Fruit fly (Drosophila melanogaster): Measurements from ENCODE around the gene obe.

obe gene

DNA sequence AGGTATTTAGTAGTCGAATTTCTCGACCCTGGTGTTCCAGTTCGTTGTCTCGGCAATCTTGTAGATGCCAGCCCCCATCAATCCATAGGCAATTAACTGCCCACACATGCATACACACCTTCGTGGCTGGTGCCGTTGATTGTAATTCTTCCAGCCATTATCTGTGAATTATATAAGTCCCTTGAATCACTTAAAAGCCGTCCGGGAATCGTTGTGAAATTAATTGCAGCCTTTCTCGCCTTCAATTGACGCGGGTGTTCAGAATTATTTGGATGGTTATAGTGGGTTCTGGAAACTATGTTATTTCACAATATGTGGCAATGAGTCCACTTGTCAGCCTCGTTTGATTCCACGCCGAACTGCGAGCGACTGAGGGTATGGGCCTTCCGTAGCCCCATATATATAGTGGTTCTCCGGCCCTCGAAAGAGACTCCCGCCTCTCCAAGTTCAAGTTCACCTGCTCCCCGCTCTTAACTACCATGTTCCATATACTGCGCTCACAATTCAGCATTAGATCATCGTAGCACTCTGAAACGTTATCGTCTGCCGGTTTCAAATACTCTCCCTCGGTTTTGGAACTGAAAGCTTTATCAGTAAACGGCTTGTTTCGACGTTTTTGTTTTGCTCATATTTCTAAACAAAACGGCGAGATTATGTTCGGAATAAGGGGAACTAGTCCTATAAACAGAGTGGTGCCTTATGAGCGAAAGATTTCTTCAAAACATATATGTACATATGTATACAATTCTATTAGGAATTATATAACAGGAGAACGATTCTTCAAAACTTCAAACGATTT is 51.3 kb downstream of the obe start, which contains the start of gene AOX1:
Gene AOX1, minus strand, starts transcription at position 375 of the 799 bp plus-strand sequence.
- no peak for TF ChIP-seq CG8478 (optimal IDR thresholded peaks at IDR 0.05)

DNA sequence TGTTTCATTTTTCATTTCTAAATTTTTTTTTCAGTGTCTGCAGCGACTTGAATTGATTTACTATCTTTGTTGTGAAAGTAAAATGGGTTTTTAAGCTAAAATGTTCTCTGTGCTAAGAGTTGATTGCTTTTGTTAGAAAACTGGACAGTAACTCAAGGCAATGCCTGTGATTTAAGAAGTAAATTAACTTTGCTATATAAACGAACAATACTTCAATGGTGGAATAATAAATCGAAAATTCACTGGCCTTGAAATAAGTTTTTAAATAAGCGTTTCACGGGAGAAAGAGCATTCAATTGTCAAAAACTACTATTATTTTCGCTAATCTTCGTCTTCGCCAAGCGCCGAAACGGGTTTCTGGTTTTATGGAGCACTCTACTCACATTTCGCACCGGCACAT is 55.1 kb downstream of the obe start:
- TF ChIP-seq CG8478 (optimal IDR thresholded peaks at IDR 0.05) (no peak), CTCF (optimal IDR thresholded peaks at IDR 0.05) (no peak)

DNA sequence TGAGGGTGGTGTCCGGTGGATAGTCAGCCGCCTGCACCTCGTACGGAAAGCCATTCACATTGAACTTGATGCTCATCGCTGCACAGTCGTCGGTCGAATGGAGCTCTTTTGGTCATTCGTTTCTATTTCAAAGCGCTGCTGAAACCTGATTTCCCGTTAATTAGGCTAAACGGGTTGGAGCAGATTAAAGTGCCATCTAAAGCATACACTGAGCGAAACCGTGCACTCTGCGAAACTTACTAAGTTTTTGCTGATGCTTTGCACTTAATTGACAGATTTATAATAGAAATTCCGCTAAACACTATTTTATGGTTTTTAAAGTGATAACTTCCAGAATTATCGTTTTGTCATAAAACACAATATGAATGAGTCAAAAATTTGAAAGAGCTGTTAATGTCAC is 56.5 kb downstream of the obe start, which contains the start of gene AOX2:
Gene AOX2, minus strand, starts transcription at position 101 of the 400 bp plus-strand sequence.
- TF ChIP-seq CG8478 (optimal IDR thresholded peaks at IDR 0.05) (no peak), CTCF (optimal IDR thresholded peaks at IDR 0.05) (no peak)

All from S2 (cell line).